Worm (Caenorhabditis elegans): ENCODE data around the gene ing-3.
"Not testable (repeated sequence)": the region's sequence is repeated elsewhere in the genome, so short reads cannot be mapped to it uniquely, and the experiment has no call there.

Gene ing-3

DNA sequence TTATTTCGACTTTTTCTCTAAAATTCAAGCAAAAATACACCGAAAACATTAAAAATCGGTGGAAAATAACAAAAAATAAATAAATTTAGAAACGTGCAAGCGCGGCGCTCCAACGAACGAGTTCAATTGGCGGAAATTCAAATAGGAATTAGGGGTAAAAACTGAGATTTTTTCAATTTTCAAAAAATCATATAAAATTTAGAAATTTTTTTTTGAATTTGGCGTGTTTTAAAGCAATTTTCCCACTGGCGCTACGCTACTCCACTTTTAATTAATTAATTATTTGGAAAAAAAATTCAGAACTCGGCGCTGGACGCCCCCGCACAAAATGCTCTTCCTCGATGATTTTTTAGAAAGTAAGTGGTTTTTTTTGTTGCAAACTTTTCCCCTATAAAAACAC lies at the start of gene ing-3:
TSS of gene ing-3 (plus strand) at position 301 of the 400 bp plus-strand sequence.
- TF ChIP-seq dao-5 (tag; optimal IDR thresholded peaks at IDR 0.05), result no peak
- TF ChIP-seq W03F9.2 (tag; optimal IDR thresholded peaks at IDR 0.05), result no peak
- TF ChIP-seq him-1 (tag; optimal IDR thresholded peaks at IDR 0.05), result no peak

- TF ChIP-seq him-1 (tag; optimal IDR thresholded peaks at IDR 0.05) (no peak), W03F9.2 (tag; optimal IDR thresholded peaks at IDR 0.05) (no peak), dao-5 (tag; optimal IDR thresholded peaks at IDR 0.05) (no peak)
These were observed 47.2 kb upstream of the ing-3 start, which contains the start of gene his-42 for ce11 chrII:13828597-13828996. TSS of gene his-42 (minus strand) at chrII:13828697.

ce11 chrII:13830255-13830654 lies 45.6 kb upstream of the ing-3 start, which contains the start of gene F08G2.4:
TSS of gene F08G2.4 (plus strand) at chrII:13830602.
- TF ChIP-seq dao-5 (tag; optimal IDR thresholded peaks at IDR 0.05) (no peak), him-1 (tag; optimal IDR thresholded peaks at IDR 0.05) (no peak)

DNA sequence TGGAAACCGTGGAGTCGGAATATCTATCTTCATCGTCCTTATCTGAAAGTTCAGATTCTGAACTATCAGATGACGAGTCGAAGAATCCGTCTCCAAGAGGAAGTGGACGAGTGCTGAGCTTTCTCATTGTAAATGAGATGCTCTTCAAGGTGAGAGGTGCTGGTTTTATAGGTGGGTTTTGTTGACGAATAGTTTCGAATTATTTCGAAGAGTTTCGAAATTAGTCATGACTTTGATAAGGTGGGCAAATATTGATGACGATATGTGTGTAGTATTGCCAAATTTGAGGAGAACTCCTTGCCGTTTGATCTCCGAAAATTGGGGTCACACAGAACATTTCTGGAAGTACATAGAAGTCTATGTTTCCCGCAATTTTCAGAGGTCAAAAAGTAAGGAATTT lies 42.3 kb upstream of the ing-3 start, which contains the start of gene F08G2.5:
TSS of gene F08G2.5 (minus strand) at position 127 of the 400 bp plus-strand sequence.
- no peak for TF ChIP-seq dao-5 (tag; optimal IDR thresholded peaks at IDR 0.05)
- TF ChIP-seq W03F9.2 (tag; optimal IDR thresholded peaks at IDR 0.05), result no peak
- TF ChIP-seq him-1 (tag; optimal IDR thresholded peaks at IDR 0.05), result no peak

ce11 chrII:13834380-13835194 lies 41.2 kb upstream of the ing-3 start:
- peak; percentile 63 for TF ChIP-seq dao-5 (tag; optimal IDR thresholded peaks at IDR 0.05)
- peak; percentile 74 for TF ChIP-seq him-1 (tag; optimal IDR thresholded peaks at IDR 0.05)
- peak; percentile 65 for TF ChIP-seq W03F9.2 (tag; optimal IDR thresholded peaks at IDR 0.05)

DNA sequence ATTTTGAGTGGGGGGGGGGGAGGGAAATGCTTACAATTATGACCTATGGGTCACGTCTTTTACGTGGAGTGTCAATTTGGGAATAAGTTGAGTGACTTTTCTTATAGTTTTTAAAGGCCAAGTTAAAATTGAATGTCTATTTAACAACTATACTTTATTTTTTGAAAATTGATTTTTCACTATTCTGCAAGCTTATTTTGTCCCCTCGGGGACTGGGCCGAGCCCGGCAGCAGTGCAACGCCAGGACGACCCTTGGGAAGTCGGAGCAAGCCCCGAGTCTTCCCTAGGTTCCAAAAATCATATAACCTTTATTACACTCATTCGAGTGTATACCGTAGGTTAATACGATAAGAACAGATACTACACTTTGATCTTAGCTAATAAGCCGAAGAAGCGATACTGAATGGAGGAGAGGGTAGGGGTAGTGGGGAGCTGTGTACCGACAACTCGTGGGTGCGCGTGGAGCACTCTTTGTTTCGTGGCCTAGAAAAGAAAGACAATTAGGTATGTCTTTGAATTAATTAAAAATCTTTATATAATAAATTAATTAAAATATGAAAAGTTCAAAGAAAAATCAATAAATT lies 40.0 kb upstream of the ing-3 start, which contains the start of gene ins-37:
TSS of gene ins-37 (minus strand) at position 384 of the 584 bp plus-strand sequence.
- not testable (repeated sequence) for TF ChIP-seq W03F9.2, him-1, dao-5 (tag; optimal IDR thresholded peaks at IDR 0.05)

DNA sequence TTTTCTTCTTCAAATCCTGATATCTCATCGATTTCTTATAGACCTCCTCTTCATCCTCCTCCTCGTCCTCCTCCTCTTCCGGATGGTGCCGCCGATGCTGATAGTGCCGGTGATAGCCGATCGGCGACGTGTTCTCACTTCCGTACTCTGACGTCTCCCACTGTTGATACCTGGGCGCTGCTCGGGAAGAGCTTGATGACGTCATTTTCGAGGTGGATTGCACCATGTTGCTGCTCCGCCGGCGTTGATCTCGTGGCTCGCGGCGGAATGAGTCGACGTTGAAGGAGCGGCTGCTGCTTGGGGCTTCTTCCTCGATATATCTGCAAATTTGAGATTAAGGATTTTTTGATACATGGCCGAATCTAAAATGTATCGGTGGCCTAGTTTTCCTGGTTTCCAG lies 37.4 kb upstream of the ing-3 start:
- TF ChIP-seq W03F9.2 (tag; optimal IDR thresholded peaks at IDR 0.05), result no peak
- no peak for TF ChIP-seq him-1 (tag; optimal IDR thresholded peaks at IDR 0.05)
- TF ChIP-seq dao-5 (tag; optimal IDR thresholded peaks at IDR 0.05), result no peak

ce11 chrII:13839454-13839853 lies 36.4 kb upstream of the ing-3 start:
- TF ChIP-seq dao-5 (tag; optimal IDR thresholded peaks at IDR 0.05), result no peak
- no peak for TF ChIP-seq him-1 (tag; optimal IDR thresholded peaks at IDR 0.05)
- no peak for TF ChIP-seq W03F9.2 (tag; optimal IDR thresholded peaks at IDR 0.05)

DNA sequence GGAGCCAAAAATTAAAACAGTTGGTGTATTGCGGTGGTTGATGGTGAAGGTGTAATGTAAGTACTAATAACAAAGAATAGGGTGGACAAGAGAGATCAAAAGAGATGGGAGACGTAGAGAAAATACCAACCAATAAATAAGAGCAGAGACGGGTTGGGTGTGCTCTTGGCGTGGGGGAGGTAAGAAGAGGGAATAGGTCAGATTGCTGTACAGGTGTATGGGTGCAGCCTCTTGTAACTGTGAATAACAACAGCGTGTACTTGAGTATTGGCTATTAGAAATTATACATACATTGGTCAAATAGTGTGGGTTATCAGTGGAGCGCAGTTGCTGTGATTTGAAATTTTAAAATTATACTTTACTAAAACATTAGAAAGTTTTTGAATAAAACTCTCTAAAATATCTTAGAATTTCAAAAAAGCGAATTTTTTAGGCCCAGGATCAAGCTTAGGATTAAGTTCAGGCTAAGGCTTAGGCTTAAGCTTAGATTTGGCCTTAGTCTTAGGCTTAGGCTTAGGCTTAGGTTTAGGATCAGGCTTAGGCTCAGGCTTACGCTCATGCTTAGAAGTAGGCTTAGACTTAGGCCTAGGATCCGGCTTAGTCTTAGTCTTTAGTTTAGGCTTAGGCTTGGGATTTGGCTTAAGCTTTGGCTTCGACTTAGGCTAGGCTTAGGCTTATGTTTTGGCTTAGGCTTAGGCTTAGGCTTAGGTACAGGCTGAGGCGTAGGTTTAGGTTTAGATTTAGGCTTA lies 34.6 kb upstream of the ing-3 start, which contains the start of gene F08G2.7:
TSS of gene F08G2.7 (minus strand) at position 51 of the 749 bp plus-strand sequence.
- TF ChIP-seq dao-5 (tag; optimal IDR thresholded peaks at IDR 0.05) (no peak), him-1 (tag; optimal IDR thresholded peaks at IDR 0.05) (no peak), W03F9.2 (tag; optimal IDR thresholded peaks at IDR 0.05) (no peak)

DNA sequence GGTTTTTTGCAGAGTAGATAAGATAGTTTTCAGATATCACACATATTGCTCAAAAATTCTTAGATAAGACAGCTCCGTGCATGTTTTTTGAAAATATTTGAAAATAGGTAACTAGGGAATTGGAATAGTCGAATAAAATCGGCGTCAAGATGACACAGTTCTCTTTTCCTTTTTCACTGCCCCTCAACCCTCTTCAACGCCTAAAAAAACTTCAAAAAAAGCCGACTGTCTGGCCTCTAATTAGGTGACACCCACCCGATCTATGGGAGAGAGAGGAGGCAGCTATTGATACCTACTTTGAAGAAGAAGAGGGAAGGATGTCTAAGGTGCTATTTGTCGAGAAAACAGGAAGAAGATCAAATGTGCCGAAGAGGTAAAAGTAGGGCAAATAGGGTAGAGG lies 33.5 kb upstream of the ing-3 start:
- TF ChIP-seq dao-5 (tag; optimal IDR thresholded peaks at IDR 0.05), result no peak
- no peak for TF ChIP-seq W03F9.2 (tag; optimal IDR thresholded peaks at IDR 0.05)
- TF ChIP-seq him-1 (tag; optimal IDR thresholded peaks at IDR 0.05), result no peak

DNA sequence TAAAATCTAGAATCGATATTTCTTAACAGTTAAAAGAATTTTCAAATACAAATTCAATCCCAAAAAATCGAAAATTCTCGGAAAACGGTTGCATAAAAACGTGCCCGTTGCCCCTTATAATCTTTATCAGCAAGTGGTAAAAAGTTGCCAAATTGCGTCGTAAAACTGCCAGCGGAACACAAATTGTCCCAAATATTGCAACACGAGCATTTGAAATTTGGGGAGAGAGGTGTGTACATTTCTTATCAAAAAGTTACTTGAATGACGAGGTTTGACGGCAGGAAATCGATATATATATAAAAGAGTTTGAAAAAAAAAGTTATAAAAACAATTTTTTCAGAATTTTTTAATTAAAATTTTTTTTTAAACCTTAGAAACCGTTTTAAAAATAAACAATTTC lies 29.8 kb upstream of the ing-3 start:
- TF ChIP-seq W03F9.2 (tag; optimal IDR thresholded peaks at IDR 0.05) (no peak), dao-5 (tag; optimal IDR thresholded peaks at IDR 0.05) (no peak), him-1 (tag; optimal IDR thresholded peaks at IDR 0.05) (no peak)

- no peak for TF ChIP-seq dao-5 (tag; optimal IDR thresholded peaks at IDR 0.05)
- TF ChIP-seq W03F9.2 (tag; optimal IDR thresholded peaks at IDR 0.05), result no peak
- TF ChIP-seq him-1 (tag; optimal IDR thresholded peaks at IDR 0.05), result no peak
These were observed 28.5 kb upstream of the ing-3 start for ce11 chrII:13847366-13847765.

DNA sequence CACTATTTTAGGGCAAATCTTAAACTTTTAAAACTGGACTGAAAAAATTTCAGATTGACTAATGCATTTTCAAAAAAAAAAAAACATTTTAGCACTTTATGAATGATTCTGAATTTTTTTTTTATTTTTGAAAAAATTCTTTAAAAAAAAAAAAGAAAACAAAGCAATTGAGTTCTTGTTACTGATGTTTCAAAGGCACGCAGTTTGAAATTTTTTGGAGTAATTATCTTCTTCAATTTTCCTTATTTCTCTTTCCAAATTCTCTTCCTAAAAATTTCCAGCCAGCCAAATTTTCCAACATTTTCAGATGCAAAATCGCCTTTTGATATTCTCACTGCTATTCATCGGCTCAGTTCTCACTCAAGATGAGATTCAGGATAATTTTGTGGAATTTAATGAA lies 23.8 kb upstream of the ing-3 start, which contains the start of gene F08G2.8:
TSS of gene F08G2.8 (plus strand) at position 301 of the 400 bp plus-strand sequence.
- no peak for TF ChIP-seq him-1 (tag; optimal IDR thresholded peaks at IDR 0.05)
- TF ChIP-seq W03F9.2 (tag; optimal IDR thresholded peaks at IDR 0.05), result no peak
- no peak for TF ChIP-seq dao-5 (tag; optimal IDR thresholded peaks at IDR 0.05)

All from whole organism, L4/young adult.